Worm (Caenorhabditis elegans) whole organism, young adult: ENCODE data around the gene F20D6.9.

ENCODE experiments used
- Y53G8AR.9 ChIP-seq: fragments of 200-800 bp; sonication (Bioruptor generic); conservative IDR thresholded peaks from 2 replicates; pipeline ENCODE4 v1.3.6; 2022; ENCODE audit warnings: missing genetic modification reagents, missing genetic modification characterization, missing compliant biosample characterization
- madf-10 ChIP-seq: sonication (generic microtip); optimal IDR thresholded peaks from 2 replicates; lab custom pipeline; 2016; ENCODE audit warnings: mild to moderate bottlenecking, missing genetic modification characterization, missing compliant biosample characterization
- sea-2 ChIP-seq: fragments of 200-800 bp; sonication (Bioruptor generic); IDR thresholded peaks from 2 replicates; pipeline ENCODE4 v1.3.6; 2022; ENCODE audit warnings: missing genetic modification characterization, missing compliant biosample characterization
- unc-130 ChIP-seq: sonication (generic microtip); optimal IDR thresholded peaks from 2 replicates; lab custom pipeline; 2016; ENCODE audit warnings: missing genetic modification reagents, missing genetic modification characterization, missing compliant biosample characterization

DNA sequence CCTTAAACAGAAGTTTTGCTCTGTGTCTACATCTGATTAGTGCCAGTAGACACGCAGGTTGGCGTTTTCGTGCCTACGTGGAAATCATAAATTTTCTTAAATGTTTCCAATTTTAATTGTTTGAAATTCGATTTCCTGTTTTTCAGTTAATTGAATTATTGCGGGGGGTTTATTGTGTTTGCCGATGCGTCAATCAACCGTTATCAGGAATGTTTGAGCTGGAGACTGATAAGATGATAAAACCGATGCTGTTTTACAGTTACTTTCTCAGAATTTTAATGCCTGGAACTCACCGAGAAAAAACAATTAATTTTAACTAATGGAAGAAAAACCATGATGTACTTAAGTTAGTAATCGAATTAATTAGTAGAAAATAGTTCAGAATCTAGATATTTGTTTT lies 39.9 kb upstream of the F20D6.9 start:
- TF ChIP-seq unc-130 (GFP tag; lab: Kevin White, UChicago) (no peak), sea-2 (GFP tag; lab: Robert Waterston, UW) (no peak), madf-10 (no peak), Y53G8AR.9 (GFP tag; lab: Robert Waterston, UW) (no peak)
